Worm (Caenorhabditis elegans): ENCODE measurements around the gene fbxa-137.

Gene fbxa-137

DNA sequence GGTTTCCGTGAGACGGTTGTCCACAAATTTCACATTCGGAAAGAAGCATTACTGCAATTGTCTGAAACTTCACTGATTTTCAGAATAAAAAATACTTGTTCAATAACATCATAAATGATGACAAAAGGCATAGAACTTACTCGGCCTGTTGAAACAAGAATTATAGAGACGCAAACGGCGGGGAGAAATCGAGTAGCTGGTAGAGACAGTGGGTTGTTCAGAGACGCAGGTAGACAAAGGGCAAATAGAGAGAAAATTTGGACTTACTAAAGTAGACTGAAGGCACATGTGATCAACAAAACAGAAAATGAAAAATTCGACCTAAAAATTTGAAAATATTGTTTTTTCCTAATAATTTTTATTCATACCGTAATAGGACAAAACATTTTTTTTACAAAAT lies 18.9 kb upstream of the fbxa-137 start, which contains the start of gene nhr-182 (continued):
- no peak for TF ChIP-seq ztf-1 (GFP tag; conservative IDR thresholded peaks at IDR 0.05)

DNA sequence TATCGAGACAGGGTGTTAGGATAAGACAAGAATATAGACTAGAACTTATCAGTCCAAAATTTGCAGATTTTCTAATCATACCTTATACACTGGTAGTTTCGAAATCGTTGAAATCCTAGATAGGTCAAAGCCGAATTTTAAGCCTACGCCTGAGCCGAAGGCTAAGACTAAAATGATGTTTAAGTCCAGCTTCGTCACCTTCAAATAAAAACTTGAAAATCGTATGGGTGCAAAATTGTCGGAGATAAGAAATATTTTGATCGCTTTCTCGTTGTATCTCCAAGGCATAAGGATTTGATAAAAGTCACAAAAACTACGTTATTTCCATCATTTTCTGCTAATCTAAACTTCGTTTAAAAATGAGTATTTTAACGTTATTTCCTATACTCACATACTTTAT lies 18.0 kb upstream of the fbxa-137 start, which contains the start of gene F41B5.12:
F41B5.12 (plus strand) TSS at position 301 of the 400 bp plus-strand sequence.
- TF ChIP-seq F13H6.1 (tag; optimal IDR thresholded peaks at IDR 0.05) (no peak), lin-11 (tag; optimal IDR thresholded peaks at IDR 0.05) (no peak), zag-1 (tag; optimal IDR thresholded peaks at IDR 0.05) (no peak), blmp-1 (tag; optimal IDR thresholded peaks at IDR 0.05; ENCODE audit: insufficient read depth) (no peak), skn-1 (tag; optimal IDR thresholded peaks at IDR 0.05) (no peak), gmeb-1 (tag; optimal IDR thresholded peaks at IDR 0.05) (no peak), nhr-25 (tag; optimal IDR thresholded peaks at IDR 0.05) (no peak), elt-1 (tag; optimal IDR thresholded peaks at IDR 0.05) (no peak), snpc-4 (tag; optimal IDR thresholded peaks at IDR 0.05) (no peak), mdl-1 (tag; optimal IDR thresholded peaks at IDR 0.05) (no peak), alr-1 (tag; optimal IDR thresholded peaks at IDR 0.05) (no peak), peb-1 (tag; optimal IDR thresholded peaks at IDR 0.05) (no peak), nhr-10 (tag; optimal IDR thresholded peaks at IDR 0.05) (no peak), ztf-4 (tag; optimal IDR thresholded peaks at IDR 0.05) (no peak), ztf-11 (tag; optimal IDR thresholded peaks at IDR 0.05) (no peak), crh-2 (tag; optimal IDR thresholded peaks at IDR 0.05) (no peak)

DNA sequence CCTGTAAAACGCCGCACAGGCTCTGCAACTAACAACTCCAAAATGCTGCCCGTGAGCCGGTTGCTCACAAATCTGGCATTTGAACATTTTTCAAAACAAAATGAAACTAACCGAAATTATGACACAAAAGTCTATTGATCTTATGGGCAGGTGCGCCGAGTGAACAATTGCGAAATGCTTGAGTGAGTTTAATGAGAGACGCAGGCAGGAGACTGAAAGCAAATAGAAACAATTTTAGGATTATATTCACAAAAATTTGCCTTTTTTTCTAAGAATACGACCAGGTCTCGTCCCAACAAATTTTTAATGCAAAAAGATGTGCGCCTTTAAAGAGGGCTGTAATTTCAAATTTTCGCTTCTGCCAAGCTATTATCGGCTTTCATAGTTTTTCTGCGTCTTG lies 14.2 kb upstream of the fbxa-137 start, which contains the start of gene nhr-183:
nhr-183 (minus strand) TSS at position 180 of the 400 bp plus-strand sequence.
- TF ChIP-seq unc-62 (GFP tag; optimal IDR thresholded peaks at IDR 0.05) (no peak), ceh-82 (tag; optimal IDR thresholded peaks at IDR 0.05) (no peak), nhr-23 (tag; optimal IDR thresholded peaks at IDR 0.05) (no peak), lsy-2 (tag; optimal IDR thresholded peaks at IDR 0.05) (no peak), ztf-11 (tag; optimal IDR thresholded peaks at IDR 0.05) (no peak), snpc-4 (tag; optimal IDR thresholded peaks at IDR 0.05) (no peak), skn-1 (tag; optimal IDR thresholded peaks at IDR 0.05) (no peak), zag-1 (tag; optimal IDR thresholded peaks at IDR 0.05) (no peak), unc-39 (tag; optimal IDR thresholded peaks at IDR 0.05) (no peak), nhr-21 (tag; optimal IDR thresholded peaks at IDR 0.05) (no peak), nhr-129 (tag; optimal IDR thresholded peaks at IDR 0.05) (no peak), Y55F3AM.14 (GFP tag; optimal IDR thresholded peaks at IDR 0.05) (no peak)

DNA sequence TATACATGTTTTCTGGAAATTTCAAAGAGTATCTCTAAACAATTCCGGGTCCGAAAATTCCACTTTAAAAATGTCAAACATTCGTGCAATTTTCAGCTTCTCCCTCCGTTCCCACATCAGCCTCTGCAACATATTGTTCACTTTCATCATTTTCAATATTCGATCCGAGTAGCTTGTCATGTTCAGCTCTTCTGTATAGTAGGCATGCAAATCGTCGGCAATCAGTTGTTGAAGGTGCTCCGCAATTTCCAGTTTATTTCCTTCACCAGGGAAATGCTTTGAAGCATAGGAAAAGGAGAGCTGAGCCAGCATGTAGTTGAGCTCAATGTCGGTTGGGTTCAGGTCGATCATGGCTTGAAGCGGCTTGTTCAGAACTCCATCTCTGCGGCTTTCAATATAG lies 13.7 kb upstream of the fbxa-137 start:
- TF ChIP-seq nhr-11 (tag; optimal IDR thresholded peaks at IDR 0.05): no peak
- TF ChIP-seq sma-9 (GFP tag; optimal IDR thresholded peaks at IDR 0.05): no peak
- no peak for TF ChIP-seq sma-9 (tag; optimal IDR thresholded peaks at IDR 0.05)
- TF ChIP-seq C34F6.9 (tag; optimal IDR thresholded peaks at IDR 0.05): no peak
- TF ChIP-seq nhr-6 (tag; optimal IDR thresholded peaks at IDR 0.05): no peak
- TF ChIP-seq mbf-1 (tag; optimal IDR thresholded peaks at IDR 0.05): no peak
- no peak for TF ChIP-seq aly-2 (tag; optimal IDR thresholded peaks at IDR 0.05)
- TF ChIP-seq R02D3.7 (tag; optimal IDR thresholded peaks at IDR 0.05): no peak
- TF ChIP-seq ceh-16 (tag; optimal IDR thresholded peaks at IDR 0.05): no peak
- TF ChIP-seq alr-1 (tag; optimal IDR thresholded peaks at IDR 0.05): no peak
- TF ChIP-seq lin-13 (GFP tag; optimal IDR thresholded peaks at IDR 0.05): no peak
- no peak for TF ChIP-seq sma-3 (GFP tag; optimal IDR thresholded peaks at IDR 0.05)
- no peak for TF ChIP-seq nhr-237 (tag; optimal IDR thresholded peaks at IDR 0.05)
- TF ChIP-seq lin-11 (tag; optimal IDR thresholded peaks at IDR 0.05): no peak
- no peak for TF ChIP-seq fos-1 (tag; optimal IDR thresholded peaks at IDR 0.05)
- no peak for TF ChIP-seq nhr-21 (tag; optimal IDR thresholded peaks at IDR 0.05)

- TF ChIP-seq ztf-1 (GFP tag; conservative IDR thresholded peaks at IDR 0.05) (no peak), nhr-23 (tag; optimal IDR thresholded peaks at IDR 0.05) (no peak), nhr-21 (tag; optimal IDR thresholded peaks at IDR 0.05) (no peak)
These were observed 11.7 kb upstream of the fbxa-137 start, which contains the start of gene nhr-275 for ce11 chrV:2266958-2267357. nhr-275 (minus strand) TSS chrV:2267058.
